Fruit fly (Drosophila melanogaster) whole organism, embryonic: ENCODE results near the gene CG9166.

Experiments
- Abd-B ChIP-seq: fragments of 200-800 bp; sonication (Bioruptor generic); optimal IDR thresholded peaks from 2 replicates; lab custom pipeline; 2018; ENCODE audit warnings: missing biosample characterization, mild to moderate bottlenecking, missing genetic modification characterization, moderate library complexity
- Adf1 ChIP-seq: fragments of 200-800 bp; sonication (Bioruptor generic); IDR thresholded peaks from 2 replicates; pipeline ENCODE4 v1.3.6; 2022; ENCODE audit warnings: missing biosample characterization, missing genetic modification characterization
- Atf6 ChIP-seq: fragments of 200-800 bp; sonication (Bioruptor generic); IDR thresholded peaks from 2 replicates; pipeline ENCODE4 v1.3.6; 2022; ENCODE audit warnings: missing biosample characterization, missing genetic modification characterization
- Bteb2 ChIP-seq: fragments of 200-800 bp; sonication (Bioruptor generic); optimal IDR thresholded peaks from 2 replicates; lab custom pipeline; 2016; ENCODE audit warnings: missing biosample characterization, missing genetic modification characterization
- CG11398 ChIP-seq: fragments of 200-800 bp; sonication (Bioruptor generic); optimal IDR thresholded peaks from 2 replicates; lab custom pipeline; 2016; ENCODE audit warnings: missing biosample characterization, missing genetic modification characterization
- CG12071 ChIP-seq: fragments of 200-800 bp; sonication (Bioruptor generic); optimal IDR thresholded peaks from 3 replicates; lab custom pipeline; 2018; ENCODE audit warnings: missing biosample characterization, mild to moderate bottlenecking, missing genetic modification characterization
- CG12236 ChIP-seq: fragments of 200-800 bp; sonication (Bioruptor generic); optimal IDR thresholded peaks from 2 replicates; lab custom pipeline; 2016; ENCODE audit warnings: missing biosample characterization, missing genetic modification characterization
- CG12659 ChIP-seq: fragments of 200-800 bp; sonication (Bioruptor generic); optimal IDR thresholded peaks from 3 replicates; lab custom pipeline; 2017; ENCODE audit warnings: mild to moderate bottlenecking, missing biosample characterization, missing genetic modification reagents, missing genetic modification characterization
- CG31441 ChIP-seq: fragments of 200-800 bp; sonication (Bioruptor generic); IDR thresholded peaks from 2 replicates; pipeline ENCODE4 v1.3.6; 2022; ENCODE audit warnings: missing biosample characterization, missing genetic modification characterization
- CG34422 ChIP-seq: fragments of 200-800 bp; sonication (Bioruptor generic); IDR thresholded peaks from 3 replicates; pipeline ENCODE4 v1.3.6; 2022; ENCODE audit warnings: missing biosample characterization, missing genetic modification characterization
- CG43689 ChIP-seq: fragments of 200-800 bp; sonication (Bioruptor generic); IDR thresholded peaks from 2 replicates; pipeline ENCODE4 v1.3.6; 2022; ENCODE audit warnings: missing biosample characterization, missing genetic modification characterization
- CG4820 ChIP-seq: fragments of 200-800 bp; sonication (Bioruptor generic); optimal IDR thresholded peaks from 3 replicates; lab custom pipeline; 2016; ENCODE audit warnings: missing biosample characterization, missing genetic modification characterization
- CG6765 ChIP-seq: fragments of 200-800 bp; sonication (Bioruptor generic); optimal IDR thresholded peaks from 3 replicates; lab custom pipeline; 2017; ENCODE audit warnings: missing biosample characterization, mild to moderate bottlenecking, missing genetic modification characterization
- CG7963 ChIP-seq: fragments of 200-800 bp; sonication (Bioruptor generic); IDR thresholded peaks from 3 replicates; pipeline ENCODE4 v1.3.6; 2022; ENCODE audit warnings: missing biosample characterization, missing genetic modification characterization; ENCODE audit not compliant: partially characterized antibody
- CG8478 ChIP-seq: fragments of >200 bp; optimal IDR thresholded peaks from 2 replicates; lab custom pipeline; 2018
- CG8944 ChIP-seq: fragments of 200-800 bp; sonication (Bioruptor generic); optimal IDR thresholded peaks from 3 replicates; lab custom pipeline; 2016; ENCODE audit warnings: missing biosample characterization, missing genetic modification characterization
- CG9215 ChIP-seq: fragments of 200-800 bp; sonication (Bioruptor generic); IDR thresholded peaks from 2 replicates; pipeline ENCODE4 v1.3.6; 2022; ENCODE audit warnings: missing biosample characterization, missing genetic modification characterization
- CG9727 ChIP-seq: fragments of 200-800 bp; sonication (Bioruptor generic); optimal IDR thresholded peaks from 3 replicates; lab custom pipeline; 2017; ENCODE audit warnings: missing biosample characterization, mild to moderate bottlenecking, missing genetic modification characterization
- CG9817 ChIP-seq: fragments of 200-800 bp; sonication (Bioruptor generic); optimal IDR thresholded peaks from 2 replicates; lab custom pipeline; 2018; ENCODE audit warnings: missing biosample characterization, mild to moderate bottlenecking, missing genetic modification characterization, moderate library complexity
- CHES-1-like ChIP-seq: fragments of 200-800 bp; sonication (Bioruptor generic); optimal IDR thresholded peaks from 2 replicates; lab custom pipeline; 2016; ENCODE audit warnings: missing biosample characterization, missing genetic modification characterization
- Dip2 ChIP-seq: fragments of 200-800 bp; sonication (Bioruptor generic); IDR thresholded peaks from 2 replicates; pipeline ENCODE4 v1.3.6; 2022; ENCODE audit warnings: missing biosample characterization, missing genetic modification characterization
- Doc3 ChIP-seq: fragments of 200-800 bp; sonication (Bioruptor generic); IDR thresholded peaks from 3 replicates; pipeline ENCODE4 v1.3.6; 2022; ENCODE audit warnings: missing biosample characterization, missing genetic modification characterization; ENCODE audit not compliant: partially characterized antibody
- Eip74EF ChIP-seq, 2 experiments: fragments of 200-800 bp in 1 of 2; fragments of >200 bp in 1 of 2; sonication (Bioruptor generic) in 1 of 2; optimal IDR thresholded peaks; 2 replicates each; lab custom pipeline; 2017 to 2019; ENCODE audit warnings: missing biosample characterization in 2 of 2, missing genetic modification characterization in 2 of 2, mild to moderate bottlenecking in 1 of 2, moderate library complexity in 1 of 2
- Ets65A ChIP-seq: fragments of 200-800 bp; sonication (Bioruptor generic); peaks from one replicate; lab custom pipeline; 2016; ENCODE audit warnings: missing biosample characterization, missing genetic modification characterization
- Gug ChIP-seq: fragments of 200-800 bp; sonication (Bioruptor generic); IDR thresholded peaks from 4 replicates; pipeline ENCODE4 v1.3.6; 2022; ENCODE audit warnings: missing biosample characterization, missing genetic modification characterization
- H2.0 ChIP-seq: fragments of 200-800 bp; sonication (Bioruptor generic); IDR thresholded peaks from 2 replicates; pipeline ENCODE4 v1.3.6; 2022; ENCODE audit warnings: missing biosample characterization, missing genetic modification characterization
- Hand ChIP-seq: fragments of 200-800 bp; sonication (Bioruptor generic); optimal IDR thresholded peaks from 2 replicates; lab custom pipeline; 2017; ENCODE audit warnings: mild to moderate bottlenecking, missing biosample characterization, missing genetic modification reagents, missing genetic modification characterization
- Hr3 ChIP-seq: fragments of 200-800 bp; sonication (Bioruptor generic); optimal IDR thresholded peaks from 3 replicates; lab custom pipeline; 2016; ENCODE audit warnings: missing biosample characterization, missing genetic modification characterization
- Mrtf ChIP-seq: fragments of 200-800 bp; sonication (Bioruptor generic); IDR thresholded peaks from 3 replicates; pipeline ENCODE4 v1.3.6; 2022; ENCODE audit warnings: missing biosample characterization, missing genetic modification characterization
- Pdp1 ChIP-seq, 2 experiments: fragments of 200-800 bp; sonication (Bioruptor generic); optimal IDR thresholded peaks; 3 replicates each; lab custom pipeline; 2016; ENCODE audit warnings: missing biosample characterization in 2 of 2, missing genetic modification characterization in 2 of 2, mild to moderate bottlenecking in 1 of 2, moderate library complexity in 1 of 2
- Side ChIP-seq: fragments of 200-800 bp; sonication (Bioruptor generic); optimal IDR thresholded peaks from 2 replicates; lab custom pipeline; 2016; ENCODE audit warnings: missing biosample characterization, missing genetic modification characterization
- Sin3A ChIP-seq: fragments of >200 bp; optimal IDR thresholded peaks from 2 replicates; lab custom pipeline; 2018
- Sox102F ChIP-seq: fragments of 200-800 bp; sonication (Bioruptor generic); optimal IDR thresholded peaks from 2 replicates; lab custom pipeline; 2018; ENCODE audit warnings: missing biosample characterization, mild to moderate bottlenecking, missing genetic modification characterization, moderate library complexity
- Usf ChIP-seq: fragments of 200-800 bp; sonication (Bioruptor generic); optimal IDR thresholded peaks from 2 replicates; lab custom pipeline; 2017; ENCODE audit warnings: missing genotype, missing biosample characterization, missing genetic modification characterization
- Xbp1 ChIP-seq: fragments of 200-800 bp; sonication (Bioruptor generic); optimal IDR thresholded peaks from 3 replicates; lab custom pipeline; 2016; ENCODE audit warnings: missing biosample characterization, mild to moderate bottlenecking, missing genetic modification characterization
- ap ChIP-seq: fragments of 200-800 bp; sonication (Bioruptor generic); IDR thresholded peaks from 2 replicates; pipeline ENCODE4 v1.3.6; 2022; ENCODE audit warnings: missing biosample characterization, missing genetic modification characterization
- cas ChIP-seq: fragments of 200-800 bp; sonication (Bioruptor generic); IDR thresholded peaks from 2 replicates; pipeline ENCODE4 v1.3.6; 2022; ENCODE audit warnings: missing biosample characterization, missing genetic modification characterization
- chm ChIP-seq: fragments of 200-800 bp; sonication (Bioruptor generic); IDR thresholded peaks from 2 replicates; pipeline ENCODE4 v1.3.6; 2022; ENCODE audit warnings: missing biosample characterization, missing genetic modification characterization
- dmrt99B ChIP-seq: fragments of 200-800 bp; sonication (Bioruptor generic); optimal IDR thresholded peaks from 2 replicates; lab custom pipeline; 2018; ENCODE audit warnings: missing biosample characterization, mild to moderate bottlenecking, missing genetic modification characterization, moderate library complexity
- exex ChIP-seq: fragments of 200-800 bp; sonication (Bioruptor generic); optimal IDR thresholded peaks from 4 replicates; lab custom pipeline; 2018; ENCODE audit warnings: missing biosample characterization, mild to moderate bottlenecking, missing genetic modification characterization, moderate library complexity
- fru ChIP-seq: fragments of >200 bp; optimal IDR thresholded peaks from 2 replicates; lab custom pipeline; 2017
- gfzf ChIP-seq: fragments of 200-800 bp; sonication (Bioruptor generic); optimal IDR thresholded peaks from 2 replicates; lab custom pipeline; 2016; ENCODE audit warnings: missing biosample characterization, mild to moderate bottlenecking, missing genetic modification characterization, moderate library complexity
- insv ChIP-seq, 2 experiments: fragments of 200-800 bp; sonication (Bioruptor generic); optimal IDR thresholded peaks; 3 replicates each; lab custom pipeline; 2016 to 2018; ENCODE audit warnings: missing biosample characterization in 2 of 2, missing genetic modification characterization in 2 of 2
- luna ChIP-seq: fragments of 200-800 bp; sonication (Bioruptor generic); optimal IDR thresholded peaks from 2 replicates; lab custom pipeline; 2016; ENCODE audit warnings: missing biosample characterization, missing genetic modification characterization
- prd ChIP-seq, 3 experiments: fragments of >200 bp in 2 of 3; fragments of 200-800 bp in 1 of 3; sonication (Bioruptor generic) in 1 of 3; optimal IDR thresholded peaks in 2 of 3; IDR thresholded peaks in 1 of 3; 2 replicates in 2 of 3; 3 replicates in 1 of 3; pipeline versions ENCODE4 v1.3.6 to Lab custom; 2017 to 2022; ENCODE audit warnings: missing biosample characterization in 1 of 3, missing genetic modification characterization in 1 of 3
- pros ChIP-seq: fragments of 200-800 bp; sonication (Bioruptor generic); optimal IDR thresholded peaks from 3 replicates; lab custom pipeline; 2019; ENCODE audit warnings: missing biosample characterization, mild to moderate bottlenecking, missing genetic modification characterization, moderate library complexity
- salm ChIP-seq: fragments of 200-800 bp; sonication (Bioruptor generic); optimal IDR thresholded peaks from 2 replicates; lab custom pipeline; 2018; ENCODE audit warnings: missing biosample characterization, mild to moderate bottlenecking, missing genetic modification characterization
- sens ChIP-seq: fragments of 200-800 bp; sonication (Bioruptor generic); peaks from one replicate; lab custom pipeline; 2016; ENCODE audit warnings: missing biosample characterization, missing genetic modification characterization
- tup ChIP-seq: fragments of 200-800 bp; sonication (Bioruptor generic); optimal IDR thresholded peaks from 2 replicates; lab custom pipeline; 2016; ENCODE audit warnings: missing biosample characterization, mild to moderate bottlenecking, missing genetic modification characterization, moderate library complexity
- unpg ChIP-seq: fragments of 200-800 bp; sonication (Bioruptor generic); optimal IDR thresholded peaks from 3 replicates; lab custom pipeline; 2018; ENCODE audit warnings: missing biosample characterization, mild to moderate bottlenecking, missing genetic modification characterization, moderate library complexity

The CG9166 gene

dm6 chr3L:1307005-1307632 is 43.8 kb upstream of the CG9166 start, which contains the start of the genes Ctr9 and Nt5a (continued):
- no peak for TF ChIP-seq Atf6 (GFP tag; lab: Robert Waterston, UW)
- no peak for TF ChIP-seq Mrtf
- peak; percentile 72 for TF ChIP-seq Bteb2
- peak; percentile 49 for TF ChIP-seq exex (tag; lab: Kevin White, UChicago)
- TF ChIP-seq Sin3A (lab: Kevin White, UChicago), result peak; percentile 80
- TF ChIP-seq CG9727 (GFP tag; lab: Kevin White, UChicago), result no peak
- TF ChIP-seq tup, result no peak
- TF ChIP-seq Adf1, result 0 out of 2 replicates have a peak, but pooled peaks have one; percentile 38
- TF ChIP-seq CG31441 (GFP tag; lab: Robert Waterston, UW), result no peak
- TF ChIP-seq Abd-B, result peak; percentile 53
- peak; percentile 86 for TF ChIP-seq CG12659 (GFP tag; lab: Kevin White, UChicago)
- TF ChIP-seq CG9215 (GFP tag; lab: Robert Waterston, UW), result peak; percentile 44
- no peak for TF ChIP-seq Dip2 (GFP tag; lab: Robert Waterston, UW)
- no peak for TF ChIP-seq Hand (GFP tag; lab: Kevin White, UChicago)
- TF ChIP-seq H2.0, result 0 out of 2 replicates have a peak, but pooled peaks have one; percentile 28
- TF ChIP-seq Side (GFP tag; lab: Kevin White, UChicago), result peak; percentile 49
- peak; percentile 15 for TF ChIP-seq CG8944 (GFP tag; lab: Kevin White, UChicago)
- TF ChIP-seq CG9817, result peak; percentile 65
- no peak for TF ChIP-seq Usf (GFP tag; lab: Kevin White, UChicago)
- TF ChIP-seq salm (tag; lab: Kevin White, UChicago), result no peak
- peak; percentile 93 for TF ChIP-seq sens (GFP tag; lab: Kevin White, UChicago)
- no peak for TF ChIP-seq dmrt99B (tag; lab: Kevin White, UChicago)
- TF ChIP-seq CG11398, result peak; percentile 45
- peak; percentile 65 for TF ChIP-seq Doc3 (GFP tag; lab: Robert Waterston, UW)
- TF ChIP-seq CG4820, result no peak
- no peak for TF ChIP-seq CG12236 (GFP tag; lab: Kevin White, UChicago)
- peak; percentile 54; the same call in 2 of the 3 replicates for TF ChIP-seq CG7963 (GFP tag; lab: Robert Waterston, UW)
- TF ChIP-seq cas (GFP tag; lab: Robert Waterston, UW), result peak; percentile 59; the same call in 1 of the 2 replicates
- TF ChIP-seq pros (GFP tag; lab: Kevin White, UChicago), result no peak
- TF ChIP-seq fru (lab: Kevin White, UChicago), result no peak
- peak; percentile 56 for TF ChIP-seq CHES-1-like
- TF ChIP-seq unpg, result no peak
- no peak for TF ChIP-seq CG12071 (GFP tag; lab: Kevin White, UChicago)
- TF ChIP-seq ap (GFP tag; lab: Robert Waterston, UW), result no peak
- no peak for TF ChIP-seq chm (GFP tag; lab: Robert Waterston, UW)
- peak; percentile 43 for TF ChIP-seq gfzf (GFP tag; lab: Kevin White, UChicago)
- peak in 1 of 2 experiments; percentile 71 for TF ChIP-seq insv (GFP tag; optimal IDR thresholded peaks at IDR 0.05; lab: Kevin White, UChicago)
- TF ChIP-seq CG43689 (GFP tag; lab: Robert Waterston, UW), result no peak
- no peak for TF ChIP-seq Sox102F (GFP tag; lab: Kevin White, UChicago)
- peak; percentile 41; the same call in 1 of the 4 replicates for TF ChIP-seq Gug (GFP tag; lab: Robert Waterston, UW)
- no peak for TF ChIP-seq prd (optimal IDR thresholded peaks at IDR 0.05; lab: Kevin White, UChicago)
- TF ChIP-seq prd (GFP tag; IDR thresholded peaks at IDR 0.05; lab: Robert Waterston, UW), result peak; percentile 45; the same call in 2 of the 3 replicates
- peak; percentile 53 to 100 for TF ChIP-seq Pdp1 (GFP tag; optimal IDR thresholded peaks at IDR 0.05; lab: Kevin White, UChicago)
- TF ChIP-seq Xbp1 (GFP tag; lab: Kevin White, UChicago), result peak; percentile 65
- TF ChIP-seq Eip74EF (GFP tag; optimal IDR thresholded peaks at IDR 0.05; lab: Kevin White, UChicago), result peak in 1 of 2 experiments; percentile 47
- peak; percentile 26 for TF ChIP-seq Hr3
- TF ChIP-seq CG8478, result no peak
- no peak for TF ChIP-seq CG6765
- peak; percentile 90 for TF ChIP-seq Ets65A (GFP tag; lab: Kevin White, UChicago)
- no peak for TF ChIP-seq luna
- TF ChIP-seq CG34422, result peak; percentile 84
